Fruit fly (Drosophila melanogaster) whole organism, embryonic: ENCODE data around the gene CG4968.

Experiments
- Atf-2 ChIP-seq: fragments of 200-800 bp; sonication (Bioruptor generic); optimal IDR thresholded peaks from 2 replicates; lab custom pipeline; 2016; ENCODE audit warnings: missing biosample characterization, missing genetic modification characterization
- Bteb2 ChIP-seq: fragments of 200-800 bp; sonication (Bioruptor generic); optimal IDR thresholded peaks from 2 replicates; lab custom pipeline; 2016; ENCODE audit warnings: missing biosample characterization, missing genetic modification characterization
- CG10209 ChIP-seq: fragments of 200-800 bp; sonication (Bioruptor generic); optimal IDR thresholded peaks from 3 replicates; lab custom pipeline; 2017; ENCODE audit warnings: missing biosample characterization, mild to moderate bottlenecking, missing genetic modification characterization, missing genetic modification reagents
- CG10321 ChIP-seq: fragments of 200-800 bp; sonication (Bioruptor generic); IDR thresholded peaks from 2 replicates; pipeline ENCODE4 v1.3.6; 2022; ENCODE audit warnings: missing biosample characterization, missing genetic modification characterization
- CG10366 ChIP-seq: fragments of 200-800 bp; sonication (Bioruptor generic); IDR thresholded peaks from 2 replicates; pipeline ENCODE4 v1.3.6; 2022; ENCODE audit warnings: missing biosample characterization, missing genetic modification characterization
- CG10462 ChIP-seq: fragments of 200-800 bp; sonication (Bioruptor generic); optimal IDR thresholded peaks from 2 replicates; lab custom pipeline; 2016; ENCODE audit warnings: missing biosample characterization, missing genetic modification characterization
- CG11093 ChIP-seq: fragments of 200-800 bp; sonication (Bioruptor generic); IDR thresholded peaks from 3 replicates; pipeline ENCODE4 v1.3.6; 2022; ENCODE audit warnings: missing biosample characterization, missing genetic modification characterization
- CG11504 ChIP-seq: fragments of 200-800 bp; sonication (Bioruptor generic); optimal IDR thresholded peaks from 3 replicates; lab custom pipeline; 2019; ENCODE audit warnings: missing biosample characterization, mild to moderate bottlenecking, missing genetic modification characterization, moderate library complexity
- CG12299 ChIP-seq: fragments of 200-800 bp; sonication (Bioruptor generic); optimal IDR thresholded peaks from 2 replicates; lab custom pipeline; 2018; ENCODE audit warnings: missing biosample characterization, mild to moderate bottlenecking, missing genetic modification characterization
- CG12769 ChIP-seq: fragments of 200-800 bp; sonication (Bioruptor generic); optimal IDR thresholded peaks from 2 replicates; lab custom pipeline; 2019; ENCODE audit warnings: missing biosample characterization, mild to moderate bottlenecking, missing genetic modification characterization, moderate library complexity
- CG14050 ChIP-seq: fragments of 200-800 bp; sonication (Bioruptor generic); IDR thresholded peaks from 3 replicates; pipeline ENCODE4 v1.3.6; 2022; ENCODE audit warnings: missing biosample characterization, missing genetic modification characterization
- CG14710 ChIP-seq: fragments of 200-800 bp; sonication (Bioruptor generic); optimal IDR thresholded peaks from 3 replicates; lab custom pipeline; 2019; ENCODE audit warnings: missing biosample characterization, mild to moderate bottlenecking, missing genetic modification characterization, moderate library complexity
- CG2712 ChIP-seq: fragments of 200-800 bp; optimal IDR thresholded peaks from 3 replicates; lab custom pipeline; 2019; ENCODE audit warnings: missing biosample characterization, mild to moderate bottlenecking, missing genetic modification characterization, moderate library complexity
- CG3065 ChIP-seq: fragments of 200-800 bp; sonication (Bioruptor generic); optimal IDR thresholded peaks from 2 replicates; lab custom pipeline; 2016; ENCODE audit warnings: missing biosample characterization, missing genetic modification characterization
- CG3281 ChIP-seq: fragments of 200-800 bp; sonication (Bioruptor generic); optimal IDR thresholded peaks from 3 replicates; lab custom pipeline; 2017; ENCODE audit warnings: missing biosample characterization, mild to moderate bottlenecking, missing genetic modification characterization
- CG34376 ChIP-seq: fragments of 200-800 bp; sonication (Bioruptor generic); optimal IDR thresholded peaks from 2 replicates; lab custom pipeline; 2018; ENCODE audit warnings: missing biosample characterization, mild to moderate bottlenecking, missing genetic modification characterization
- CG4820 ChIP-seq: fragments of 200-800 bp; sonication (Bioruptor generic); optimal IDR thresholded peaks from 3 replicates; lab custom pipeline; 2016; ENCODE audit warnings: missing biosample characterization, missing genetic modification characterization
- CG5245 ChIP-seq: fragments of 200-800 bp; sonication (Bioruptor generic); optimal IDR thresholded peaks from 3 replicates; lab custom pipeline; 2016; ENCODE audit warnings: missing biosample characterization, missing genetic modification characterization
- CoRest ChIP-seq: fragments of 200-800 bp; sonication (Bioruptor generic); optimal IDR thresholded peaks from 3 replicates; lab custom pipeline; 2018; ENCODE audit warnings: missing biosample characterization, mild to moderate bottlenecking, missing genetic modification characterization, moderate library complexity
- D19A ChIP-seq: fragments of 200-800 bp; optimal IDR thresholded peaks from 3 replicates; lab custom pipeline; 2019; ENCODE audit warnings: missing biosample characterization, mild to moderate bottlenecking, missing genetic modification characterization, moderate library complexity
- D19B ChIP-seq: fragments of 200-800 bp; sonication (Bioruptor generic); optimal IDR thresholded peaks from 2 replicates; lab custom pipeline; 2017; ENCODE audit warnings: missing biosample characterization, mild to moderate bottlenecking, missing genetic modification characterization
- Dbx ChIP-seq: fragments of 200-800 bp; sonication (Bioruptor generic); IDR thresholded peaks from 3 replicates; pipeline ENCODE4 v1.3.6; 2022; ENCODE audit warnings: missing biosample characterization, missing genetic modification characterization
- Dref ChIP-seq: fragments of 200-800 bp; sonication (Bioruptor generic); IDR thresholded peaks from 2 replicates; pipeline ENCODE4 v1.3.6; 2022; ENCODE audit warnings: missing biosample characterization, missing genetic modification characterization
- Drgx ChIP-seq: fragments of 200-800 bp; sonication (Bioruptor generic); IDR thresholded peaks from 2 replicates; pipeline ENCODE4 v1.3.6; 2022; ENCODE audit warnings: missing biosample characterization, missing genetic modification characterization
- E2f1 ChIP-seq: fragments of 200-800 bp; sonication (Bioruptor generic); IDR thresholded peaks from 2 replicates; pipeline ENCODE4 v1.3.6; 2022; ENCODE audit warnings: missing biosample characterization, missing genetic modification characterization
- Ets65A ChIP-seq: fragments of 200-800 bp; sonication (Bioruptor generic); peaks from one replicate; lab custom pipeline; 2016; ENCODE audit warnings: missing biosample characterization, missing genetic modification characterization
- Ets97D ChIP-seq: fragments of 200-800 bp; sonication (Bioruptor generic); optimal IDR thresholded peaks from 3 replicates; lab custom pipeline; 2016; ENCODE audit warnings: missing biosample characterization, missing genetic modification characterization
- Fer2 ChIP-seq: fragments of 200-800 bp; sonication (Bioruptor generic); optimal IDR thresholded peaks from 2 replicates; lab custom pipeline; 2018; ENCODE audit warnings: missing biosample characterization, mild to moderate bottlenecking, missing genetic modification characterization, moderate library complexity
- Hr78 ChIP-seq, 2 experiments: fragments of 200-800 bp in 1 of 2; fragments of >200 bp in 1 of 2; sonication (Bioruptor generic) in 1 of 2; optimal IDR thresholded peaks; 2 replicates each; lab custom pipeline; 2017 to 2019; ENCODE audit warnings: missing biosample characterization in 2 of 2, missing genetic modification characterization in 2 of 2, mild to moderate bottlenecking in 1 of 2, moderate library complexity in 1 of 2
- Lpt ChIP-seq: fragments of >200 bp; optimal IDR thresholded peaks from 2 replicates; lab custom pipeline; 2018; ENCODE audit warnings: missing biosample characterization, missing genetic modification characterization
- NfI ChIP-seq: fragments of 200-800 bp; sonication (Bioruptor generic); optimal IDR thresholded peaks from 3 replicates; lab custom pipeline; 2018; ENCODE audit warnings: missing biosample characterization, mild to moderate bottlenecking, missing genetic modification characterization, moderate library complexity
- Oaz ChIP-seq: fragments of 200-800 bp; sonication (Bioruptor generic); IDR thresholded peaks from 2 replicates; pipeline ENCODE4 v1.3.6; 2022; ENCODE audit warnings: missing biosample characterization, missing genetic modification characterization
- Spps ChIP-seq: fragments of 200-800 bp; sonication (Bioruptor generic); optimal IDR thresholded peaks from 2 replicates; lab custom pipeline; 2018; ENCODE audit warnings: missing biosample characterization, mild to moderate bottlenecking, missing genetic modification characterization
- amos ChIP-seq: fragments of 200-800 bp; sonication (Bioruptor generic); IDR thresholded peaks from 2 replicates; pipeline ENCODE4 v1.3.6; 2022; ENCODE audit warnings: missing biosample characterization, missing genetic modification characterization; ENCODE audit not compliant: partially characterized antibody
- ci ChIP-seq: fragments of 200-800 bp; sonication (Bioruptor generic); IDR thresholded peaks from 3 replicates; pipeline ENCODE4 v1.3.6; 2022; ENCODE audit warnings: missing biosample characterization, missing genetic modification characterization
- cwo ChIP-seq: fragments of 200-800 bp; sonication (Bioruptor generic); optimal IDR thresholded peaks from 3 replicates; lab custom pipeline; 2017; ENCODE audit warnings: missing biosample characterization, missing genetic modification characterization, mild to moderate bottlenecking, moderate library complexity, missing genetic modification reagents
- dati ChIP-seq: fragments of 200-800 bp; sonication (Bioruptor generic); IDR thresholded peaks from 2 replicates; pipeline ENCODE4 v1.3.6; 2022; ENCODE audit warnings: missing biosample characterization, missing genetic modification characterization
- fu2 ChIP-seq: fragments of 200-800 bp; sonication (Bioruptor generic); optimal IDR thresholded peaks from 2 replicates; lab custom pipeline; 2016; ENCODE audit warnings: missing biosample characterization, missing genetic modification characterization
- gem ChIP-seq: fragments of 200-800 bp; sonication (Bioruptor generic); optimal IDR thresholded peaks from 2 replicates; lab custom pipeline; 2019; ENCODE audit warnings: missing biosample characterization, mild to moderate bottlenecking, missing genetic modification characterization, moderate library complexity
- grn ChIP-seq: fragments of 200-800 bp; sonication (Bioruptor generic); optimal IDR thresholded peaks from 3 replicates; lab custom pipeline; 2017; ENCODE audit warnings: missing biosample characterization, missing genetic modification characterization
- kay ChIP-seq: fragments of 200-800 bp; sonication (Bioruptor generic); optimal IDR thresholded peaks from 2 replicates; lab custom pipeline; 2016; ENCODE audit warnings: missing biosample characterization, missing genetic modification characterization
- nmo ChIP-seq: fragments of 200-800 bp; sonication (Bioruptor generic); optimal IDR thresholded peaks from 2 replicates; lab custom pipeline; 2018; ENCODE audit warnings: missing biosample characterization, mild to moderate bottlenecking, missing genetic modification characterization, moderate library complexity
- pzg ChIP-seq: fragments of 200-800 bp; sonication (Bioruptor generic); optimal IDR thresholded peaks from 3 replicates; lab custom pipeline; 2018; ENCODE audit warnings: missing biosample characterization, mild to moderate bottlenecking, missing genetic modification characterization, moderate library complexity
- ranshi ChIP-seq: fragments of 200-800 bp; sonication (Bioruptor generic); IDR thresholded peaks from 2 replicates; pipeline ENCODE4 v1.3.6; 2022; ENCODE audit warnings: missing biosample characterization, missing genetic modification characterization
- rib ChIP-seq: fragments of 200-800 bp; sonication (Bioruptor generic); IDR thresholded peaks from 2 replicates; pipeline ENCODE4 v1.3.6; 2022; ENCODE audit warnings: missing biosample characterization, missing genetic modification characterization
- ro ChIP-seq: fragments of 200-800 bp; sonication (Bioruptor generic); IDR thresholded peaks from 2 replicates; pipeline ENCODE4 v1.3.6; 2022; ENCODE audit warnings: missing biosample characterization, missing genetic modification characterization
- row ChIP-seq: fragments of 200-800 bp; sonication (Bioruptor generic); IDR thresholded peaks from 3 replicates; pipeline ENCODE4 v1.3.6; 2022; ENCODE audit warnings: missing biosample characterization, missing genetic modification characterization
- sc ChIP-seq, 3 experiments: fragments of >200 bp in 2 of 3; fragments of 200-800 bp in 1 of 3; sonication (Bioruptor generic) in 1 of 3; optimal IDR thresholded peaks; 2 replicates in 2 of 3; 3 replicates in 1 of 3; lab custom pipeline; 2017; ENCODE audit warnings: mild to moderate bottlenecking in 1 of 3, missing biosample characterization in 1 of 3, missing genetic modification characterization in 1 of 3, missing genetic modification reagents in 1 of 3
- slbo ChIP-seq: fragments of 200-800 bp; sonication (Bioruptor generic); IDR thresholded peaks from 2 replicates; pipeline ENCODE4 v1.3.6; 2022; ENCODE audit warnings: missing biosample characterization, missing genetic modification characterization
- tio ChIP-seq: fragments of 200-800 bp; sonication (Bioruptor generic); optimal IDR thresholded peaks from 2 replicates; lab custom pipeline; 2017; ENCODE audit warnings: missing biosample characterization, missing genetic modification characterization, inconsistent platforms
- twi ChIP-seq: fragments of 200-800 bp; optimal IDR thresholded peaks from 2 replicates; lab custom pipeline; 2019; ENCODE audit warnings: missing biosample characterization, mild to moderate bottlenecking, missing genetic modification characterization, moderate library complexity

CG4968 gene

DNA sequence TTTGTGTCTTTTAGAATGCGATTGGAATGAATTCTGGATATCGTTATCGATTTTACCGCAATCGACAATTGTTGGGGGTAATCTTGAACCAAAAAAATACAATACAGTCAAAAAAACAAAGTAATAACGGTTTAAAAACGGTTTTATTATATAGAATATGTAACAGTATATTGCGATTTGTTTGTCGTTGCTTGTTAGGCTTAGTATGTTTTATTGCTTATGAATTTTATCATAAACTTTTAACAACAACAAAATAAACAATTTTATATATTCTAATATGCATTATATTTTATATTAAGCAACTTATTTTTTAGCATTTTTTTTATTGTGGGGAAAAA, 6.9 kb upstream of the CG4968 start, which contains the start of gene CYLD (continued):
- peak; percentile 47 for TF ChIP-seq NfI
- TF ChIP-seq Hr78 (GFP tag; optimal IDR thresholded peaks at IDR 0.05; lab: Kevin White, UChicago): no peak
- TF ChIP-seq fu2: no peak
- peak; percentile 51; the same call in 1 of the 2 replicates for TF ChIP-seq E2f1 (GFP tag; lab: Robert Waterston, UW)
- TF ChIP-seq ranshi: no peak; the same call in 1 of the 2 replicates
- TF ChIP-seq ci (GFP tag; lab: Robert Waterston, UW): peak; percentile 83; the same call in 1 of the 3 replicates
- TF ChIP-seq CG5245 (GFP tag; lab: Kevin White, UChicago): peak; percentile 44
- TF ChIP-seq CG10209 (GFP tag; lab: Kevin White, UChicago): peak; percentile 52
- no peak for TF ChIP-seq Ets65A (GFP tag; lab: Kevin White, UChicago)
- TF ChIP-seq CG10321 (GFP tag; lab: Robert Waterston, UW): no peak
- peak; percentile 89 for TF ChIP-seq gem (tag; lab: Kevin White, UChicago)
- peak; percentile 68 for TF ChIP-seq Drgx (GFP tag; lab: Robert Waterston, UW)
- peak; percentile 72 for TF ChIP-seq Spps (tag; lab: Kevin White, UChicago)
- peak; percentile 47 for TF ChIP-seq CG3065
- TF ChIP-seq Lpt (GFP tag; lab: Kevin White, UChicago): no peak
- TF ChIP-seq Ets97D (GFP tag; lab: Kevin White, UChicago): peak; percentile 25
- TF ChIP-seq CG12769 (tag; lab: Kevin White, UChicago): peak; percentile 64
- peak; percentile 24 for TF ChIP-seq Bteb2 (GFP tag; lab: Kevin White, UChicago)
- TF ChIP-seq dati (GFP tag; lab: Robert Waterston, UW): no peak
- peak; percentile 9 for TF ChIP-seq twi (tag; lab: Kevin White, UChicago)
- peak; percentile 75 for TF ChIP-seq CG14710 (tag; lab: Kevin White, UChicago)
- no peak for TF ChIP-seq amos (GFP tag; lab: Robert Waterston, UW)
- peak; percentile 19 for TF ChIP-seq Fer2 (tag; lab: Kevin White, UChicago)
- TF ChIP-seq CG3281: peak; percentile 63
- peak; percentile 65 for TF ChIP-seq Dref (GFP tag; lab: Robert Waterston, UW)
- TF ChIP-seq CG11504 (tag; lab: Kevin White, UChicago): peak; percentile 79
- TF ChIP-seq pzg: peak; percentile 32
- no peak for TF ChIP-seq D19B (GFP tag; lab: Kevin White, UChicago)
- peak; percentile 56 for TF ChIP-seq tio
- peak; percentile 71 for TF ChIP-seq nmo (GFP tag; lab: Kevin White, UChicago)
- TF ChIP-seq CG11093 (GFP tag; lab: Robert Waterston, UW): no peak
- TF ChIP-seq ro: no peak
- peak; percentile 28 for TF ChIP-seq kay
- TF ChIP-seq CG10366 (GFP tag; lab: Robert Waterston, UW): peak; percentile 41; the same call in 1 of the 2 replicates
- no peak for TF ChIP-seq sc (optimal IDR thresholded peaks at IDR 0.05; lab: Kevin White, UChicago)
- TF ChIP-seq sc (GFP tag; optimal IDR thresholded peaks at IDR 0.05; lab: Kevin White, UChicago): peak; percentile 13
- TF ChIP-seq Atf-2: no peak
- TF ChIP-seq CG14050 (GFP tag; lab: Robert Waterston, UW): peak; percentile 47; the same call in 1 of the 3 replicates
- no peak for TF ChIP-seq rib (GFP tag; lab: Robert Waterston, UW)
- peak; percentile 19 for TF ChIP-seq CG34376 (GFP tag; lab: Kevin White, UChicago)
- TF ChIP-seq CoRest (tag; lab: Kevin White, UChicago): peak; percentile 74
- TF ChIP-seq D19A (tag; lab: Kevin White, UChicago): peak; percentile 68
- TF ChIP-seq Dbx (GFP tag; lab: Robert Waterston, UW): peak; percentile 57; the same call in 1 of the 3 replicates
- TF ChIP-seq CG2712 (tag; lab: Kevin White, UChicago): peak; percentile 85
- peak; percentile 77 for TF ChIP-seq slbo (GFP tag; lab: Robert Waterston, UW)
- peak; percentile 24 for TF ChIP-seq CG10462 (GFP tag; lab: Kevin White, UChicago)
- no peak for TF ChIP-seq grn (GFP tag; lab: Kevin White, UChicago)
- TF ChIP-seq Oaz (GFP tag; lab: Robert Waterston, UW): no peak
- TF ChIP-seq CG4820: peak; percentile 60
- TF ChIP-seq CG12299: peak; percentile 75
- peak; percentile 77 for TF ChIP-seq row
- TF ChIP-seq cwo (GFP tag; lab: Kevin White, UChicago): peak; percentile 70
